Worm (Caenorhabditis elegans): Measurements from ENCODE around the gene R07E3.4.
A peak's percentile ranks its signal among the peaks of the same experiment; 100 is the strongest.

The R07E3.4 gene

DNA sequence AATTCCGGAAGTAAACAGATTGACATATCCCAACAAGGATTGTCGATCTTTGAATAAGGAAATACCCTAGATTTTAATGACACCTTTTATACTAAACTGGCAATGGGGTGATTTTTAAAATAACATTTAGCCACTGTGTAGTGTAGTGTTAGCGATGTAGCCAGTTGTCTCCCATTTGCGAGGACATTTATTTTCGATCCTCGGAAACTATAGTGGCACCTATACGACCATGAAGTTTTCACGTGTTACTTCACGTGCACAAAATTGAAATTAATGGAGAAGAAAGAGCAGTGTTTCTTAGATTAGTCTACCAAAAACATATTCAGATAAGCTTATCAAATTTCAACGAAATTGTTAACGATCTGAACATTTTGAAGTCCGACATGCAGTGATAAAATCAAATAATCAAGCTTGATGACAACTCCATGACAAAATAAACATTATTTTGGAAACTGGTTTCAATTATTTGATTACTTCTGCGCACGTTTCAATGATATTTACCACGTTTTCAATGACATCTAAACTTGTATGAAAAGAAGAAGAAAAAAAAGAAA lies at the start of gene R07E3.4:
TSS of gene R07E3.4 (minus strand) at position 51 of the 554 bp plus-strand sequence.
- TF ChIP-seq fkh-6 (tag; optimal IDR thresholded peaks at IDR 0.05) (no peak), eyg-1 (tag; optimal IDR thresholded peaks at IDR 0.05) (no peak), pat-9 (tag; optimal IDR thresholded peaks at IDR 0.05) (no peak), sox-2 (GFP tag; IDR thresholded peaks at IDR 0.05) (no peak), unc-86 (tag; optimal IDR thresholded peaks at IDR 0.05) (no peak), fkh-10 (GFP tag; optimal IDR thresholded peaks at IDR 0.05) (no peak), ceh-18 (tag; optimal IDR thresholded peaks at IDR 0.05) (no peak), pros-1 (tag; optimal IDR thresholded peaks at IDR 0.05) (no peak), dmd-4 (tag; optimal IDR thresholded peaks at IDR 0.05; ENCODE audit: borderline replicate concordance) (no peak), ahr-1 (tag; optimal IDR thresholded peaks at IDR 0.05) (no peak), ceh-45 (GFP tag; IDR thresholded peaks at IDR 0.05) (no peak), pag-3 (tag; optimal IDR thresholded peaks at IDR 0.05; ENCODE audit: borderline replicate concordance) (no peak), npax-4 (tag; optimal IDR thresholded peaks at IDR 0.05) (no peak), ets-4 (tag; optimal IDR thresholded peaks at IDR 0.05) (no peak), unc-42 (tag; optimal IDR thresholded peaks at IDR 0.05) (no peak)

DNA sequence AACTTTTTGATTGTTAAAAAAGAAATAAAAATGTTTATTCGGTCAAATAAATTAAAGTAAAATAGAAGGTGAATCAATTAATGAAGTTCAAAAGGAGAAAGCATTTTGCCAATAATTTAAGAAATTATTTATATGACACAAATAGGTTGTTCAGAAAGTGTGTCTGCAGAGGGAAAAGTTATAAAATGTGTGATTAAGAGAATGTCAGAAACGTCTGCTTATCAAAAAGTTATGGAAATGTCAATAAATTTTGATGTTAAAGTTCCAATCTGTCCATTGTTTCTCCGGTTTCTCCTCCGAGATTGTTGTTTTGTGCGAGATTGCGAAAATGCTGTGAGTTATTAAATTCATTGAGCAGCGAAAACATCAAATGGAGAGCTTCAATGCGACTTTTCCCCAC lies 46.5 kb upstream of the R07E3.4 start, which contains the start of gene rme-4:
TSS of gene rme-4 (minus strand) at position 168 of the 400 bp plus-strand sequence.
- TF ChIP-seq elt-2 (tag; optimal IDR thresholded peaks at IDR 0.05) (no peak), K02D7.2 (tag; optimal IDR thresholded peaks at IDR 0.05) (no peak), odd-2 (tag; optimal IDR thresholded peaks at IDR 0.05) (no peak), gmeb-2 (tag; optimal IDR thresholded peaks at IDR 0.05) (no peak), pqm-1 (tag; optimal IDR thresholded peaks at IDR 0.05) (no peak), che-1 (tag; optimal IDR thresholded peaks at IDR 0.05) (no peak)

DNA sequence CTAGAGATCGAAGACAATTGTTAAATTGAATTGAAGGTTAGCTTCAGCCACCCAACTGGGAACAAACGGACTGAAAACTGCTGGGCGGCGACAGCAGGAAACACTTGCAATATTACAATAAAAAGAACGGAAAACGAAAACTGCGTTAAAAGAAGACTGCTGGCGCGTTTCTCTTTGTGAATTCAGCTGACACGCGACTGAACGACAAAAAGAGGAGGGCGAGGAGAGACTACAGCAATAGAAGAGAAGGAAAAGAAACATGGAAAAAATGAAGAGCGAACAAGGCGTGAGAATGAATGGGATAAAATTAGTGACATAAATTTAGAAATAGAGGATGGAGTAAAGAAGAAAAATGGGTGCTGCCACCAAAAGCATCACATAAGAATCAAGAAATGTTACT lies 44.5 kb upstream of the R07E3.4 start:
- TF ChIP-seq pros-1 (tag; optimal IDR thresholded peaks at IDR 0.05) (peak; percentile 40), tbx-7 (tag; optimal IDR thresholded peaks at IDR 0.05) (no peak), pha-2 (tag; optimal IDR thresholded peaks at IDR 0.05) (no peak), ets-4 (tag; optimal IDR thresholded peaks at IDR 0.05) (no peak), che-1 (tag; optimal IDR thresholded peaks at IDR 0.05) (peak; percentile 19), elt-4 (tag; optimal IDR thresholded peaks at IDR 0.05) (no peak), sox-2 (GFP tag; IDR thresholded peaks at IDR 0.05) (no peak), nhr-11 (tag; optimal IDR thresholded peaks at IDR 0.05) (no peak), hlh-15 (tag; optimal IDR thresholded peaks at IDR 0.05) (no peak), pat-9 (tag; optimal IDR thresholded peaks at IDR 0.05) (no peak), C38D4.7 (GFP tag; optimal IDR thresholded peaks at IDR 0.05) (no peak), lin-11 (tag; optimal IDR thresholded peaks at IDR 0.05) (peak; percentile 15), ahr-1 (tag; optimal IDR thresholded peaks at IDR 0.05) (no peak), madf-2 (tag; optimal IDR thresholded peaks at IDR 0.05) (peak; percentile 27), odd-2 (tag; optimal IDR thresholded peaks at IDR 0.05) (no peak), pax-1 (tag; optimal IDR thresholded peaks at IDR 0.05) (no peak), lim-6 (tag; optimal IDR thresholded peaks at IDR 0.05) (peak; percentile 44), fax-1 (tag; optimal IDR thresholded peaks at IDR 0.05) (no peak), nfya-1 (tag; optimal IDR thresholded peaks at IDR 0.05) (peak; percentile 76), T23F11.4 (GFP tag; optimal IDR thresholded peaks at IDR 0.05) (no peak), ztf-16 (tag; optimal IDR thresholded peaks at IDR 0.05) (no peak), ceh-31 (tag; optimal IDR thresholded peaks at IDR 0.05) (peak; percentile 81), Y22D7AL.16 (tag; optimal IDR thresholded peaks at IDR 0.05) (no peak), ceh-14 (tag; optimal IDR thresholded peaks at IDR 0.05) (no peak), mec-3 (tag; optimal IDR thresholded peaks at IDR 0.05; ENCODE audit: borderline replicate concordance) (no peak), ceh-30 (tag; optimal IDR thresholded peaks at IDR 0.05) (no peak), ceh-2 (tag; optimal IDR thresholded peaks at IDR 0.05) (peak; percentile 27), fkh-6 (tag; optimal IDR thresholded peaks at IDR 0.05) (peak; percentile 24), ttx-3 (tag; optimal IDR thresholded peaks at IDR 0.05) (no peak), sdc-2 (tag; optimal IDR thresholded peaks at IDR 0.05) (peak; percentile 70), pqm-1 (tag; optimal IDR thresholded peaks at IDR 0.05) (no peak), elt-2 (tag; optimal IDR thresholded peaks at IDR 0.05) (peak; percentile 32), unc-55 (GFP tag; optimal IDR thresholded peaks at IDR 0.05) (no peak), K09A11.1 (tag; optimal IDR thresholded peaks at IDR 0.05; ENCODE audit: insufficient read depth) (peak; percentile 18), ref-2 (tag; optimal IDR thresholded peaks at IDR 0.05) (peak; percentile 53), rnt-1 (tag; optimal IDR thresholded peaks at IDR 0.05) (peak; percentile 44), ceh-22 (tag; optimal IDR thresholded peaks at IDR 0.05) (no peak), sox-4 (tag; optimal IDR thresholded peaks at IDR 0.05) (peak; percentile 5)

Data from whole organism, late embryonic.